Fruit fly (Drosophila melanogaster) whole organism, embryonic: ENCODE data around the gene VhaAC39-1.

Experiments
- Bdp1 ChIP-seq: fragments of 200-800 bp; sonication (Bioruptor generic); optimal IDR thresholded peaks from 3 replicates; lab custom pipeline; 2016; ENCODE audit warnings: missing biosample characterization, missing genetic modification characterization
- CG1024 ChIP-seq: fragments of 200-800 bp; sonication (Bioruptor generic); IDR thresholded peaks from 2 replicates; pipeline ENCODE4 v1.3.6; 2022; ENCODE audit warnings: missing biosample characterization, missing genetic modification characterization
- CG10366 ChIP-seq: fragments of 200-800 bp; sonication (Bioruptor generic); IDR thresholded peaks from 2 replicates; pipeline ENCODE4 v1.3.6; 2022; ENCODE audit warnings: missing biosample characterization, missing genetic modification characterization
- CG10565 ChIP-seq: fragments of 200-800 bp; sonication (Bioruptor generic); optimal IDR thresholded peaks from 3 replicates; lab custom pipeline; 2016; ENCODE audit warnings: missing biosample characterization, mild to moderate bottlenecking, missing genetic modification characterization
- CG11398 ChIP-seq: fragments of 200-800 bp; sonication (Bioruptor generic); optimal IDR thresholded peaks from 2 replicates; lab custom pipeline; 2016; ENCODE audit warnings: missing biosample characterization, missing genetic modification characterization
- CG11695 ChIP-seq: fragments of 200-800 bp; sonication (Bioruptor generic); IDR thresholded peaks from 3 replicates; pipeline ENCODE4 v1.3.6; 2022; ENCODE audit warnings: missing biosample characterization, missing genetic modification characterization
- CG12155 ChIP-seq: fragments of 200-800 bp; sonication (Bioruptor generic); optimal IDR thresholded peaks from 3 replicates; lab custom pipeline; 2016; ENCODE audit warnings: missing biosample characterization, missing genetic modification characterization
- CG12744 ChIP-seq: fragments of 200-800 bp; sonication (Bioruptor generic); optimal IDR thresholded peaks from 2 replicates; lab custom pipeline; 2016; ENCODE audit warnings: missing biosample characterization, missing genetic modification characterization
- CG14965 ChIP-seq: fragments of 200-800 bp; sonication (Bioruptor generic); optimal IDR thresholded peaks from 2 replicates; lab custom pipeline; 2016; ENCODE audit warnings: missing biosample characterization, missing genetic modification characterization, borderline replicate concordance
- CG1603 ChIP-seq: fragments of 200-800 bp; sonication (Bioruptor generic); optimal IDR thresholded peaks from 2 replicates; lab custom pipeline; 2019; ENCODE audit warnings: missing biosample characterization, mild to moderate bottlenecking, missing genetic modification characterization, moderate library complexity
- CG2202 ChIP-seq: fragments of 200-800 bp; sonication (Bioruptor generic); optimal IDR thresholded peaks from 2 replicates; lab custom pipeline; 2018; ENCODE audit warnings: missing biosample characterization, mild to moderate bottlenecking, missing genetic modification characterization
- CG2889 ChIP-seq: fragments of 200-800 bp; sonication (Bioruptor generic); IDR thresholded peaks from 3 replicates; pipeline ENCODE4 v1.3.6; 2022; ENCODE audit warnings: missing biosample characterization, missing genetic modification characterization
- CG31365 ChIP-seq: fragments of 200-800 bp; sonication (Bioruptor generic); optimal IDR thresholded peaks from 2 replicates; lab custom pipeline; 2018; ENCODE audit warnings: missing biosample characterization, mild to moderate bottlenecking, missing genetic modification characterization
- CG42726 ChIP-seq: fragments of 200-800 bp; sonication (Bioruptor generic); IDR thresholded peaks from 2 replicates; pipeline ENCODE4 v1.3.6; 2022; ENCODE audit warnings: missing biosample characterization, missing genetic modification characterization; ENCODE audit not compliant: partially characterized antibody
- CG6175 ChIP-seq: fragments of 200-800 bp; sonication (Bioruptor generic); IDR thresholded peaks from 3 replicates; pipeline ENCODE4 v1.3.6; 2022; ENCODE audit warnings: missing biosample characterization, missing genetic modification characterization
- CG7963 ChIP-seq: fragments of 200-800 bp; sonication (Bioruptor generic); IDR thresholded peaks from 3 replicates; pipeline ENCODE4 v1.3.6; 2022; ENCODE audit warnings: missing biosample characterization, missing genetic modification characterization; ENCODE audit not compliant: partially characterized antibody
- CG8359 ChIP-seq: fragments of 200-800 bp; sonication (Bioruptor generic); optimal IDR thresholded peaks from 2 replicates; lab custom pipeline; 2017; ENCODE audit warnings: missing biosample characterization, mild to moderate bottlenecking, missing genetic modification characterization, borderline replicate concordance
- CHES-1-like ChIP-seq: fragments of 200-800 bp; sonication (Bioruptor generic); optimal IDR thresholded peaks from 2 replicates; lab custom pipeline; 2016; ENCODE audit warnings: missing biosample characterization, missing genetic modification characterization
- Deaf1 ChIP-seq: fragments of 200-800 bp; optimal IDR thresholded peaks from 3 replicates; lab custom pipeline; 2019; ENCODE audit warnings: missing biosample characterization, mild to moderate bottlenecking, missing genetic modification characterization, moderate library complexity
- Dp ChIP-seq: fragments of 200-800 bp; sonication (Bioruptor generic); optimal IDR thresholded peaks from 2 replicates; lab custom pipeline; 2018; ENCODE audit warnings: missing biosample characterization, mild to moderate bottlenecking, missing genetic modification characterization, moderate library complexity
- E2f1 ChIP-seq: fragments of 200-800 bp; sonication (Bioruptor generic); IDR thresholded peaks from 2 replicates; pipeline ENCODE4 v1.3.6; 2022; ENCODE audit warnings: missing biosample characterization, missing genetic modification characterization
- Eip74EF ChIP-seq, 2 experiments: fragments of 200-800 bp in 1 of 2; fragments of >200 bp in 1 of 2; sonication (Bioruptor generic) in 1 of 2; optimal IDR thresholded peaks; 2 replicates each; lab custom pipeline; 2017 to 2019; ENCODE audit warnings: missing biosample characterization in 2 of 2, missing genetic modification characterization in 2 of 2, mild to moderate bottlenecking in 1 of 2, moderate library complexity in 1 of 2
- Ets65A ChIP-seq: fragments of 200-800 bp; sonication (Bioruptor generic); peaks from one replicate; lab custom pipeline; 2016; ENCODE audit warnings: missing biosample characterization, missing genetic modification characterization
- Fer3 ChIP-seq: fragments of 200-800 bp; sonication (Bioruptor generic); optimal IDR thresholded peaks from 2 replicates; lab custom pipeline; 2018; ENCODE audit warnings: missing biosample characterization, mild to moderate bottlenecking, missing genetic modification characterization, moderate library complexity
- HLHmδ ChIP-seq: fragments of 200-800 bp; sonication (Bioruptor generic); optimal IDR thresholded peaks from 2 replicates; lab custom pipeline; 2018; ENCODE audit warnings: missing biosample characterization, mild to moderate bottlenecking, missing genetic modification characterization, moderate library complexity
- Hmr ChIP-seq: fragments of 200-800 bp; sonication (Bioruptor generic); optimal IDR thresholded peaks from 3 replicates; lab custom pipeline; 2017; ENCODE audit warnings: mild to moderate bottlenecking, missing biosample characterization, missing genetic modification reagents, missing genetic modification characterization
- Hr39 ChIP-seq: fragments of >200 bp; optimal IDR thresholded peaks from 2 replicates; lab custom pipeline; 2017
- Lim3 ChIP-seq: fragments of 200-800 bp; sonication (Bioruptor generic); IDR thresholded peaks from 2 replicates; pipeline ENCODE4 v1.3.6; 2022; ENCODE audit warnings: missing biosample characterization, missing genetic modification characterization
- Oaz ChIP-seq: fragments of 200-800 bp; sonication (Bioruptor generic); IDR thresholded peaks from 2 replicates; pipeline ENCODE4 v1.3.6; 2022; ENCODE audit warnings: missing biosample characterization, missing genetic modification characterization
- Pdp1 ChIP-seq, 2 experiments: fragments of 200-800 bp; sonication (Bioruptor generic); optimal IDR thresholded peaks; 3 replicates each; lab custom pipeline; 2016; ENCODE audit warnings: missing biosample characterization in 2 of 2, missing genetic modification characterization in 2 of 2, mild to moderate bottlenecking in 1 of 2, moderate library complexity in 1 of 2
- Ravus ChIP-seq: fragments of 200-800 bp; sonication (Bioruptor generic); IDR thresholded peaks from 2 replicates; pipeline ENCODE4 v1.3.6; 2022; ENCODE audit warnings: missing biosample characterization, missing genetic modification characterization
- Sox100B ChIP-seq: fragments of 200-800 bp; sonication (Bioruptor generic); optimal IDR thresholded peaks from 3 replicates; lab custom pipeline; 2018; ENCODE audit warnings: missing biosample characterization, mild to moderate bottlenecking, missing genetic modification characterization
- Stat92E ChIP-seq, 3 experiments: fragments of >200 bp in 2 of 3; fragments of 200-800 bp in 1 of 3; sonication (Bioruptor generic) in 1 of 3; optimal IDR thresholded peaks; 2 replicates each; lab custom pipeline; 2017 to 2019; ENCODE audit warnings: missing biosample characterization in 3 of 3, missing genetic modification characterization in 3 of 3, mild to moderate bottlenecking in 1 of 3, moderate library complexity in 1 of 3
- Vsx1 ChIP-seq: fragments of 200-800 bp; sonication (Bioruptor generic); optimal IDR thresholded peaks from 2 replicates; lab custom pipeline; 2017; ENCODE audit warnings: missing biosample characterization, mild to moderate bottlenecking, missing genetic modification characterization, missing genetic modification reagents
- chif ChIP-seq, 2 experiments: fragments of 200-800 bp; sonication (Bioruptor generic); optimal IDR thresholded peaks; 3 replicates each; lab custom pipeline; 2016; ENCODE audit warnings: missing biosample characterization in 2 of 2, missing genetic modification characterization in 2 of 2
- crol ChIP-seq: fragments of 200-800 bp; sonication (Bioruptor generic); IDR thresholded peaks from 2 replicates; pipeline ENCODE4 v1.3.6; 2022; ENCODE audit warnings: missing biosample characterization, missing genetic modification characterization
- cwo ChIP-seq: fragments of 200-800 bp; sonication (Bioruptor generic); optimal IDR thresholded peaks from 3 replicates; lab custom pipeline; 2017; ENCODE audit warnings: missing biosample characterization, missing genetic modification characterization, mild to moderate bottlenecking, moderate library complexity, missing genetic modification reagents
- da ChIP-seq: fragments of 200-800 bp; sonication (Bioruptor generic); optimal IDR thresholded peaks from 2 replicates; lab custom pipeline; 2016; ENCODE audit warnings: missing biosample characterization, missing genetic modification characterization
- dpn ChIP-seq, 2 experiments: fragments of 200-800 bp; sonication (Bioruptor generic); optimal IDR thresholded peaks; 3 replicates each; lab custom pipeline; 2016; ENCODE audit warnings: missing biosample characterization in 2 of 2, missing genetic modification characterization in 2 of 2
- dysf ChIP-seq: fragments of 200-800 bp; sonication (Bioruptor generic); IDR thresholded peaks from 3 replicates; pipeline ENCODE4 v1.3.6; 2022; ENCODE audit warnings: missing biosample characterization, missing genetic modification characterization
- inv ChIP-seq: fragments of 200-800 bp; sonication (Bioruptor generic); IDR thresholded peaks from 2 replicates; pipeline ENCODE4 v1.3.6; 2022; ENCODE audit warnings: missing biosample characterization, missing genetic modification characterization; ENCODE audit not compliant: partially characterized antibody
- lab ChIP-seq: fragments of 200-800 bp; sonication (Bioruptor generic); optimal IDR thresholded peaks from 3 replicates; lab custom pipeline; 2017; ENCODE audit warnings: missing biosample characterization, missing genetic modification characterization, mild to moderate bottlenecking, moderate library complexity, missing genetic modification reagents
- mld ChIP-seq: fragments of 200-800 bp; sonication (Bioruptor generic); IDR thresholded peaks from 3 replicates; pipeline ENCODE4 v1.3.6; 2022; ENCODE audit warnings: missing biosample characterization, missing genetic modification characterization; ENCODE audit not compliant: partially characterized antibody
- peb ChIP-seq: fragments of 200-800 bp; sonication (Bioruptor generic); IDR thresholded peaks from 2 replicates; pipeline ENCODE4 v1.3.6; 2022; ENCODE audit warnings: missing biosample characterization, missing genetic modification characterization
- pita ChIP-seq: fragments of 200-800 bp; sonication (Bioruptor generic); optimal IDR thresholded peaks from 2 replicates; lab custom pipeline; 2017; ENCODE audit warnings: missing biosample characterization, mild to moderate bottlenecking, missing genetic modification characterization
- sc ChIP-seq, 3 experiments: fragments of >200 bp in 2 of 3; fragments of 200-800 bp in 1 of 3; sonication (Bioruptor generic) in 1 of 3; optimal IDR thresholded peaks; 2 replicates in 2 of 3; 3 replicates in 1 of 3; lab custom pipeline; 2017; ENCODE audit warnings: mild to moderate bottlenecking in 1 of 3, missing biosample characterization in 1 of 3, missing genetic modification characterization in 1 of 3, missing genetic modification reagents in 1 of 3
- sd ChIP-seq: fragments of 200-800 bp; sonication (Bioruptor generic); optimal IDR thresholded peaks from 3 replicates; lab custom pipeline; 2018; ENCODE audit warnings: missing biosample characterization, mild to moderate bottlenecking, missing genetic modification characterization, moderate library complexity
- sens ChIP-seq: fragments of 200-800 bp; sonication (Bioruptor generic); peaks from one replicate; lab custom pipeline; 2016; ENCODE audit warnings: missing biosample characterization, missing genetic modification characterization
- so ChIP-seq: fragments of 200-800 bp; sonication (Bioruptor generic); IDR thresholded peaks from 3 replicates; pipeline ENCODE4 v1.3.6; 2022; ENCODE audit warnings: missing biosample characterization, missing genetic modification characterization
- unc-4 ChIP-seq: fragments of 200-800 bp; sonication (Bioruptor generic); IDR thresholded peaks from 2 replicates; pipeline ENCODE4 v1.3.6; 2022; ENCODE audit warnings: missing biosample characterization, missing genetic modification characterization; ENCODE audit not compliant: partially characterized antibody

VhaAC39-1 gene

dm6 chrX:3931669-3932068 is 51.1 kb downstream of the VhaAC39-1 start (continued):
- TF ChIP-seq CG10565 (GFP tag; lab: Kevin White, UChicago), result no peak
- TF ChIP-seq Ravus (GFP tag; lab: Robert Waterston, UW), result no peak
- TF ChIP-seq Dp (GFP tag; lab: Kevin White, UChicago), result no peak
- no peak for TF ChIP-seq CG11398 (GFP tag; lab: Kevin White, UChicago)
- peak; percentile 86 for TF ChIP-seq Ets65A (GFP tag; lab: Kevin White, UChicago)
- TF ChIP-seq Eip74EF (GFP tag; optimal IDR thresholded peaks at IDR 0.05; lab: Kevin White, UChicago), result no peak
- TF ChIP-seq E2f1 (GFP tag; lab: Robert Waterston, UW), result no peak
- TF ChIP-seq dysf (GFP tag; lab: Robert Waterston, UW), result 0 out of 3 replicates have a peak, but pooled peaks have one; percentile 31
- peak; percentile 6 for TF ChIP-seq lab
- TF ChIP-seq HLHmδ (GFP tag; lab: Kevin White, UChicago), result no peak
- no peak for TF ChIP-seq crol (GFP tag; lab: Robert Waterston, UW)
- no peak for TF ChIP-seq dpn (GFP tag; optimal IDR thresholded peaks at IDR 0.05; lab: Kevin White, UChicago)
- TF ChIP-seq Hmr (GFP tag; lab: Kevin White, UChicago), result no peak
- TF ChIP-seq so, result no peak
- no peak for TF ChIP-seq sd
- TF ChIP-seq Pdp1 (GFP tag; optimal IDR thresholded peaks at IDR 0.05; lab: Kevin White, UChicago), result no peak
- TF ChIP-seq CG2202 (tag; lab: Kevin White, UChicago), result no peak
- TF ChIP-seq inv (GFP tag; lab: Robert Waterston, UW), result no peak
- TF ChIP-seq mld (GFP tag; lab: Robert Waterston, UW), result no peak
- no peak for TF ChIP-seq unc-4
- TF ChIP-seq CG10366 (GFP tag; lab: Robert Waterston, UW), result no peak
- TF ChIP-seq Hr39, result no peak
- no peak for TF ChIP-seq pita (GFP tag; lab: Kevin White, UChicago)
- TF ChIP-seq Stat92E (GFP tag; optimal IDR thresholded peaks at IDR 0.05; lab: Kevin White, UChicago), result no peak
- no peak for TF ChIP-seq Lim3 (GFP tag; lab: Robert Waterston, UW)
- no peak for TF ChIP-seq cwo
- no peak for TF ChIP-seq CG42726 (GFP tag; lab: Robert Waterston, UW)
- no peak for TF ChIP-seq CHES-1-like
- TF ChIP-seq Oaz (GFP tag; lab: Robert Waterston, UW), result no peak
- TF ChIP-seq CG1024, result no peak
- TF ChIP-seq da (GFP tag; lab: Kevin White, UChicago), result no peak
- TF ChIP-seq Deaf1, result no peak
- no peak for TF ChIP-seq CG11695 (GFP tag; lab: Robert Waterston, UW)
- TF ChIP-seq CG1603 (tag; lab: Kevin White, UChicago), result peak; percentile 44
- peak; percentile 14 for TF ChIP-seq sens (GFP tag; lab: Kevin White, UChicago)
- TF ChIP-seq Sox100B (GFP tag; lab: Kevin White, UChicago), result no peak
- TF ChIP-seq CG31365 (tag; lab: Kevin White, UChicago), result no peak
- TF ChIP-seq CG2889 (GFP tag; lab: Robert Waterston, UW), result no peak
- TF ChIP-seq sc (optimal IDR thresholded peaks at IDR 0.05; lab: Kevin White, UChicago), result no peak
- TF ChIP-seq sc (GFP tag; optimal IDR thresholded peaks at IDR 0.05; lab: Kevin White, UChicago), result no peak
- TF ChIP-seq peb, result no peak
- TF ChIP-seq CG6175, result no peak
- no peak for TF ChIP-seq Bdp1 (GFP tag; lab: Kevin White, UChicago)
- TF ChIP-seq CG8359 (GFP tag; lab: Kevin White, UChicago), result peak; percentile 26
- TF ChIP-seq CG7963 (GFP tag; lab: Robert Waterston, UW), result no peak
- TF ChIP-seq Vsx1 (GFP tag; lab: Kevin White, UChicago), result no peak
- no peak for TF ChIP-seq CG14965 (GFP tag; lab: Kevin White, UChicago)
- no peak for TF ChIP-seq CG12744 (GFP tag; lab: Kevin White, UChicago)
- TF ChIP-seq CG12155, result no peak
- no peak for TF ChIP-seq chif (GFP tag; optimal IDR thresholded peaks at IDR 0.05; lab: Kevin White, UChicago)
- no peak for TF ChIP-seq Fer3 (tag; lab: Kevin White, UChicago)
